Worm (Caenorhabditis elegans): Measurements from ENCODE around the gene twk-13.

Gene twk-13

ce11 chrV:12354193-12354830 lies 16.5 kb upstream of the twk-13 start:
- TF ChIP-seq nhr-90 (tag; optimal IDR thresholded peaks at IDR 0.05) (no peak), sptf-2 (GFP tag; optimal IDR thresholded peaks at IDR 0.05) (no peak), ztf-28 (GFP tag; IDR thresholded peaks at IDR 0.05) (no peak)

DNA sequence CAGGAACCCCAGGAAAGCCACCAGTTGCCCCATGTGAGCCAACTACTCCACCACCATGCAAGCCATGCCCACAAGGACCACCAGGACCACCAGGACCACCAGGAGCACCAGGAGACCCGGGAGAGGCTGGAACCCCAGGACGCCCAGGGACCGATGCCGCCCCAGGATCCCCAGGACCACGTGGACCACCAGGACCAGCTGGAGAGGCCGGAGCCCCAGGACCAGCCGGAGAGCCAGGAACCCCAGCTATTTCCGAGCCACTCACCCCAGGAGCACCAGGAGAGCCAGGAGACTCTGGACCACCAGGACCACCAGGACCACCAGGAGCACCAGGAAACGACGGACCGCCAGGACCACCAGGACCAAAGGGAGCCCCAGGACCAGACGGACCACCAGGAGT lies 15.7 kb upstream of the twk-13 start:
- peak; percentile 99 for TF ChIP-seq egrh-3 (GFP tag; IDR thresholded peaks at IDR 0.05)
- TF ChIP-seq ztf-28 (GFP tag; IDR thresholded peaks at IDR 0.05) = 0 out of 2 replicates have a peak, but pooled peaks have one; percentile 47
- TF ChIP-seq pbrm-1 (GFP tag; IDR thresholded peaks at IDR 0.05) = no peak
- peak; percentile 52; the same call in 1 of the 2 replicates for TF ChIP-seq mcd-1 (GFP tag; IDR thresholded peaks at IDR 0.05)
- no peak for TF ChIP-seq nhr-90 (tag; optimal IDR thresholded peaks at IDR 0.05)
- TF ChIP-seq ztf-18 (tag; optimal IDR thresholded peaks at IDR 0.05) = no peak
- no peak for TF ChIP-seq somi-1 (GFP tag; optimal IDR thresholded peaks at IDR 0.05)
- TF ChIP-seq zfh-2 (GFP tag; conservative IDR thresholded peaks at IDR 0.05) = peak; percentile 97

- TF ChIP-seq tbx-9 (tag; optimal IDR thresholded peaks at IDR 0.05; ENCODE audit: borderline replicate concordance) = no peak
- no peak for TF ChIP-seq pha-4 (tag; optimal IDR thresholded peaks at IDR 0.05)
- 0 out of 2 replicates have a peak, but pooled peaks have one; percentile 17 for TF ChIP-seq attf-6 (GFP tag; IDR thresholded peaks at IDR 0.05)
- no peak for TF ChIP-seq dpl-1 (GFP tag; optimal IDR thresholded peaks at IDR 0.05)
Observed at ce11 chrV:12352881-12353280, 15.1 kb upstream of the twk-13 start.

- TF ChIP-seq nhr-27 (tag; optimal IDR thresholded peaks at IDR 0.05) (no peak), sdz-38 (tag; optimal IDR thresholded peaks at IDR 0.05) (no peak), hlh-12 (tag; optimal IDR thresholded peaks at IDR 0.05) (no peak), nfya-1 (tag; optimal IDR thresholded peaks at IDR 0.05; ENCODE audit: borderline replicate concordance, insufficient read depth) (no peak), attf-3 (GFP tag; conservative IDR thresholded peaks at IDR 0.05) (no peak)
Observed at ce11 chrV:12352445-12352844, 14.7 kb upstream of the twk-13 start, which contains the start of gene sqt-3. sqt-3 (plus strand) TSS chrV:12352745.

- TF ChIP-seq lin-26 (GFP tag; IDR thresholded peaks at IDR 0.05) (0 out of 2 replicates have a peak, but pooled peaks have one; percentile 12), ets-4 (GFP tag; optimal IDR thresholded peaks at IDR 0.05) (no peak), lin-54 (GFP tag; optimal IDR thresholded peaks at IDR 0.05) (no peak)
Observed at ce11 chrV:12351842-12352241, 14.0 kb upstream of the twk-13 start.

DNA sequence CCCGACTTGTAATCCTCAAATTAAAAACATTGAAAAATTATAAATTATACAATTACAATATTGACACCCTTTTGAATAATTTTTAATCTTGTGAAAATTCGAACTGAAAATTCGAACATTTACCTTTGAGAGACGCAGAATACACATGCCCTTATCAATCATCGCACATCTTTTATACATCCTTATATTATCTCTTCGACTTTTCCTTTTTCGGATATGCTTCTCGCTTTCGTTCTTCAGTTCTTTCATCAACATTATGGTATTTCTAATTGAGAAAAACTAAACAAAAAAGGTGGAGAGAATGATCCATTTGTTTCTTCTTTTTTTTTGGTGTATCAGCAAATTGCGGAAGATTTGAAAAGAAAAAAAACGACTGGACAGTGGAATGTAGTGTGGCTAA lies 11.6 kb upstream of the twk-13 start:
- TF ChIP-seq ztf-18 (tag; optimal IDR thresholded peaks at IDR 0.05) (no peak), F55B11.4 (tag; optimal IDR thresholded peaks at IDR 0.05; ENCODE audit: borderline replicate concordance, insufficient read depth) (no peak)

DNA sequence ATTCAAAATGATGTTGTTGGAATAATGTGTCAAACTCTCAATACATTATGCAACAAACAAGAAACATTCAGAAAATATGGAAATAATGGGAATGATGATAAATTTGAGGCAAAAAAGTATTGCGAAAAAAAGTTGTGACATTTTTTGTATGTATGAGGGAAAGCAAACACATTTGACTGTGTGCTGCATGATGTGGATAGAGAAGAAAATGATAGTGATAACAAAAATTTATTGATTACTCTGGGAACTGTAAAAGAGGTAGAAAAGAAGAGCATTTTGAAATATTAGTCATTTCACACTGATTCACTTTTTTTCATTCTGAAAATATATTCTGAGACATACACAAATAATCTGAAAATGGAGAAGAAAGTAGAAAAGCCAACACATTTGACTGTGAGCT lies 10.1 kb upstream of the twk-13 start:
- TF ChIP-seq aptf-2 (GFP tag; conservative IDR thresholded peaks at IDR 0.05) (no peak), nhr-80 (tag; optimal IDR thresholded peaks at IDR 0.05) (peak; percentile 37)

DNA sequence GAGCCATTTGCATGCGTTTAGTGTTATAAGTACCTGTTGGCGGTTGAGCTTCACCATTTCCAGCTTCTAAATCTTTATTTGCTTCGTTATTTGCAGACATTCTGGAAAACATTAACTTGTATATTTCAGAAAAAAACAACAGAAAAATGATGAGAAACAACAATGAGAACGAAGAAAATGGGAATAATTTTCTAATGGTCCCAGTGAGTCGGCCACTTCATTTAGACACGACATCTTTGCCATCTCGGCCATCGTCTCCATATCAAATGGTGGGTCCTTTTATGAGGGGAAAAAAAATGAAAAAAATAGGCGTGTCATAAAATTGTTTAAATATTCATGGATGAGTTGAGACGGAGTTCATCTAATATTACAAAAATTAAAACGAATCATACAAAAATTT lies 8.0 kb upstream of the twk-13 start, which contains the start of gene snb-2:
Gene snb-2 (minus strand): TSS at position 101 of the 400 bp plus-strand sequence.
- TF ChIP-seq lin-54 (GFP tag; optimal IDR thresholded peaks at IDR 0.05) (no peak), B0261.1 (tag; optimal IDR thresholded peaks at IDR 0.05) (no peak)
